Worm (Caenorhabditis elegans) whole organism, young adult: Measurements from ENCODE around the gene col-143.

Source experiments
- B0261.1 ChIP-seq: sonication (generic microtip); optimal IDR thresholded peaks from 2 replicates; lab custom pipeline; 2016; ENCODE audit warnings: mild to moderate bottlenecking, missing genetic modification characterization, moderate library complexity, missing compliant biosample characterization
- C06A6.2 ChIP-seq: fragments of 200-800 bp; sonication (Bioruptor generic); conservative IDR thresholded peaks from 2 replicates; pipeline ENCODE4 v1.3.6; 2022; ENCODE audit warnings: missing genetic modification characterization, missing compliant biosample characterization
- F10E7.11 ChIP-seq: sonication (generic microtip); optimal IDR thresholded peaks from 2 replicates; lab custom pipeline; 2017; ENCODE audit warnings: mild to moderate bottlenecking, missing genetic modification characterization, moderate library complexity, missing compliant biosample characterization
- F33H1.4 ChIP-seq: fragments of 200-800 bp; sonication (Bioruptor generic); IDR thresholded peaks from 2 replicates; pipeline ENCODE4 v1.3.6; 2022; ENCODE audit warnings: missing genetic modification reagents, missing genetic modification characterization, missing compliant biosample characterization
- F39B2.1 ChIP-seq: fragments of 200-800 bp; sonication (Bioruptor generic); IDR thresholded peaks from 2 replicates; pipeline ENCODE4 v1.3.6; 2022; ENCODE audit warnings: missing genetic modification reagents, missing genetic modification characterization, missing compliant biosample characterization
- F55B11.4 ChIP-seq: sonication (generic microtip); optimal IDR thresholded peaks from 2 replicates; lab custom pipeline; 2016; ENCODE audit warnings: missing compliant biosample characterization, missing genetic modification characterization, borderline replicate concordance; ENCODE audit not compliant: insufficient read depth
- F57A8.1 ChIP-seq: fragments of 200-800 bp; sonication (Bioruptor generic); optimal IDR thresholded peaks from 2 replicates; lab custom pipeline; 2018; ENCODE audit warnings: mild to moderate bottlenecking, missing genetic modification characterization, moderate library complexity, missing compliant biosample characterization
- F57C9.4 ChIP-seq: sonication (generic microtip); optimal IDR thresholded peaks from 2 replicates; lab custom pipeline; 2017; ENCODE audit warnings: mild to moderate bottlenecking, missing genetic modification characterization, missing compliant biosample characterization
- K11D2.4 ChIP-seq: fragments of 200-800 bp; sonication (Bioruptor generic); IDR thresholded peaks from 2 replicates; pipeline ENCODE4 v1.3.6; 2022; ENCODE audit warnings: missing genetic modification reagents, missing genetic modification characterization, missing compliant biosample characterization
- Y67H2A.10 ChIP-seq: fragments of 200-800 bp; sonication (Bioruptor generic); conservative IDR thresholded peaks from 2 replicates; pipeline ENCODE4 v1.3.6; 2022; ENCODE audit warnings: missing genetic modification reagents, missing genetic modification characterization, missing compliant biosample characterization
- ama-1 ChIP-seq, 3 experiments: fragments of 150-350 bp in 1 of 3; sonication (generic microtip) in 2 of 3; optimal IDR thresholded peaks; 2 replicates each; lab custom pipeline; 2014 to 2018; ENCODE audit warnings: missing biosample characterization in 2 of 3, missing genetic modification characterization in 2 of 3, missing genetic modification reagents in 2 of 3
- athp-1 ChIP-seq: sonication (generic microtip); optimal IDR thresholded peaks from 2 replicates; lab custom pipeline; 2017; ENCODE audit warnings: mild to moderate bottlenecking, missing genetic modification characterization, missing compliant biosample characterization
- attf-3 ChIP-seq: fragments of 200-800 bp; sonication (Bioruptor generic); conservative IDR thresholded peaks from 2 replicates; pipeline ENCODE4 v1.3.6; 2022; ENCODE audit warnings: missing genetic modification reagents, missing genetic modification characterization, missing compliant biosample characterization
- bed-1 ChIP-seq: fragments of 200-800 bp; sonication (Bioruptor generic); IDR thresholded peaks from 2 replicates; pipeline ENCODE4 v1.3.6; 2022; ENCODE audit warnings: missing genetic modification reagents, missing genetic modification characterization, missing compliant biosample characterization
- bed-2 ChIP-seq: fragments of 200-800 bp; sonication (Bioruptor generic); IDR thresholded peaks from 2 replicates; pipeline ENCODE4 v1.3.6; 2022; ENCODE audit warnings: missing genetic modification reagents, missing genetic modification characterization, missing compliant biosample characterization
- ceh-79 ChIP-seq: sonication (generic microtip); optimal IDR thresholded peaks from 2 replicates; lab custom pipeline; 2017; ENCODE audit warnings: mild to moderate bottlenecking, missing genetic modification characterization, missing compliant biosample characterization
- chd-7 ChIP-seq: sonication (generic microtip); optimal IDR thresholded peaks from 2 replicates; lab custom pipeline; 2016; ENCODE audit warnings: mild to moderate bottlenecking, missing genetic modification characterization, moderate library complexity, missing compliant biosample characterization
- egl-18 ChIP-seq: fragments of 200-800 bp; sonication (Bioruptor generic); IDR thresholded peaks from 2 replicates; pipeline ENCODE4 v1.3.6; 2022; ENCODE audit warnings: missing genetic modification reagents, missing genetic modification characterization, missing compliant biosample characterization
- egrh-3 ChIP-seq: fragments of 200-800 bp; sonication (Bioruptor generic); IDR thresholded peaks from 2 replicates; pipeline ENCODE4 v1.3.6; 2022; ENCODE audit warnings: missing genetic modification reagents, missing genetic modification characterization, missing compliant biosample characterization
- hlh-26 ChIP-seq: fragments of 200-800 bp; sonication (Bioruptor generic); conservative IDR thresholded peaks from 2 replicates; pipeline ENCODE4 v1.3.6; 2022; ENCODE audit warnings: missing genetic modification reagents, missing genetic modification characterization, missing compliant biosample characterization
- hrde-1 ChIP-seq: sonication (generic microtip); optimal IDR thresholded peaks from 2 replicates; lab custom pipeline; 2016; ENCODE audit warnings: missing genetic modification characterization, mild to moderate bottlenecking, missing compliant biosample characterization, moderate library complexity, missing genotype, missing genetic modification reagents, borderline replicate concordance
- lin-54 ChIP-seq: fragments of 200-800 bp; sonication (Bioruptor generic); optimal IDR thresholded peaks from 2 replicates; lab custom pipeline; 2018; ENCODE audit warnings: mild to moderate bottlenecking, missing genetic modification characterization, missing compliant biosample characterization
- lir-1 ChIP-seq: fragments of 200-800 bp; sonication (Bioruptor generic); conservative IDR thresholded peaks from 2 replicates; pipeline ENCODE4 v1.3.6; 2022; ENCODE audit warnings: missing genetic modification reagents, missing genetic modification characterization, missing compliant biosample characterization
- madf-3 ChIP-seq: fragments of 200-800 bp; sonication (Bioruptor generic); IDR thresholded peaks from 2 replicates; pipeline ENCODE4 v1.3.6; 2022; ENCODE audit warnings: missing genetic modification reagents, missing genetic modification characterization, missing compliant biosample characterization
- madf-8 ChIP-seq: fragments of 200-800 bp; sonication (Bioruptor generic); conservative IDR thresholded peaks from 2 replicates; pipeline ENCODE4 v1.3.6; 2022; ENCODE audit warnings: missing genetic modification reagents, missing genetic modification characterization, missing compliant biosample characterization
- mel-28 ChIP-seq: sonication (generic microtip); optimal IDR thresholded peaks from 2 replicates; lab custom pipeline; 2016; ENCODE audit warnings: borderline replicate concordance, mild to moderate bottlenecking, missing genetic modification characterization, missing compliant biosample characterization
- nfya-1 ChIP-seq: sonication (generic microtip); optimal IDR thresholded peaks from 2 replicates; lab custom pipeline; 2017; ENCODE audit warnings: antibody characterized with exemption, missing compliant biosample characterization, missing genetic modification characterization, borderline replicate concordance; ENCODE audit not compliant: insufficient read depth
- nfyb-1 ChIP-seq: fragments of 200-800 bp; sonication (Bioruptor generic); IDR thresholded peaks from 2 replicates; pipeline ENCODE4 v1.3.6; 2022; ENCODE audit warnings: missing genetic modification reagents, missing genetic modification characterization, missing compliant biosample characterization
- nhr-179 ChIP-seq: sonication (generic microtip); optimal IDR thresholded peaks from 2 replicates; lab custom pipeline; 2016; ENCODE audit warnings: mild to moderate bottlenecking, missing genetic modification characterization, missing compliant biosample characterization
- repo-1 ChIP-seq: sonication (generic microtip); optimal IDR thresholded peaks from 2 replicates; lab custom pipeline; 2017; ENCODE audit warnings: mild to moderate bottlenecking, missing genetic modification characterization, missing compliant biosample characterization
- sdz-38 ChIP-seq: sonication (generic microtip); optimal IDR thresholded peaks from 2 replicates; lab custom pipeline; 2016; ENCODE audit warnings: missing genotype, missing genetic modification characterization, missing compliant biosample characterization
- snpc-1.1 ChIP-seq: sonication (generic microtip); optimal IDR thresholded peaks from 2 replicates; lab custom pipeline; 2017; ENCODE audit warnings: missing genetic modification characterization, mild to moderate bottlenecking, missing compliant biosample characterization, antibody characterized with exemption, moderate library complexity, missing genotype, missing genetic modification reagents; ENCODE audit not compliant: insufficient read depth
- snpc-4 ChIP-seq, 5 experiments: fragments of 150-350 bp in 1 of 5; sonication (generic microtip) in 4 of 5; optimal IDR thresholded peaks; 2 replicates each; lab custom pipeline; 2014 to 2018; ENCODE audit warnings: missing genetic modification characterization in 5 of 5, missing biosample characterization in 3 of 5, antibody characterized with exemption in 2 of 5, mild to moderate bottlenecking in 2 of 5, missing compliant biosample characterization in 2 of 5, missing genotype in 2 of 5, moderate library complexity in 2 of 5, missing genetic modification reagents in 1 of 5
- zim-3 ChIP-seq: sonication (generic microtip); optimal IDR thresholded peaks from 2 replicates; lab custom pipeline; 2017; ENCODE audit warnings: mild to moderate bottlenecking, missing genetic modification characterization, moderate library complexity, missing compliant biosample characterization
- ztf-18 ChIP-seq: sonication (generic microtip); optimal IDR thresholded peaks from 2 replicates; lab custom pipeline; 2016; ENCODE audit warnings: missing genotype, mild to moderate bottlenecking, missing genetic modification characterization, missing compliant biosample characterization

The col-143 gene

ce11 chrV:6854711-6855110 is 19.3 kb downstream of the col-143 start, which contains the start of gene gpa-10:
gpa-10 (minus strand) TSS chrV:6854811.
- TF ChIP-seq bed-2 (GFP tag; lab: Robert Waterston, UW) (no peak), F57A8.1 (no peak), hrde-1 (no peak), F33H1.4 (GFP tag; lab: Robert Waterston, UW) (no peak), snpc-1.1 (tag; lab: Kevin White, UChicago) (no peak), F10E7.11 (tag; lab: Kevin White, UChicago) (no peak), athp-1 (no peak), ztf-18 (tag; lab: Kevin White, UChicago) (no peak), B0261.1 (no peak), madf-8 (GFP tag; lab: Robert Waterston, UW) (no peak), C06A6.2 (GFP tag; lab: Robert Waterston, UW) (no peak)

ce11 chrV:6870004-6870403 is 34.6 kb downstream of the col-143 start, which contains the start of gene frpr-18:
frpr-18 (plus strand) TSS chrV:6870304.
- TF ChIP-seq F33H1.4 (GFP tag; lab: Robert Waterston, UW) (no peak), nfya-1 (no peak), bed-1 (GFP tag; lab: Robert Waterston, UW) (no peak), egl-18 (no peak)
- TF ChIP-seq, all 124 proteins: peak for 0

- no peak for TF ChIP-seq hlh-26 (GFP tag; lab: Robert Waterston, UW)
- no peak for TF ChIP-seq lir-1
- TF ChIP-seq madf-3 (GFP tag; lab: Robert Waterston, UW): no peak
- no peak for TF ChIP-seq nhr-179 (tag; lab: Kevin White, UChicago)
- TF ChIP-seq chd-7 (tag; lab: Kevin White, UChicago): no peak
- TF ChIP-seq mel-28 (tag; lab: Kevin White, UChicago): no peak
- no peak for TF ChIP-seq repo-1
- no peak for TF ChIP-seq lin-54 (GFP tag; lab: Kevin White, UChicago)
- TF ChIP-seq egrh-3 (GFP tag; lab: Robert Waterston, UW): no peak
- TF ChIP-seq madf-8 (GFP tag; lab: Robert Waterston, UW): no peak
- TF ChIP-seq K11D2.4: no peak
- TF ChIP-seq ama-1 (optimal IDR thresholded peaks at IDR 0.05; lab: Kevin White, UChicago): no peak
- TF ChIP-seq ama-1 (GFP tag; optimal IDR thresholded peaks at IDR 0.05; lab: Kevin White, UChicago): no peak
- no peak for TF ChIP-seq nfyb-1 (GFP tag; lab: Robert Waterston, UW)
- TF ChIP-seq Y67H2A.10: no peak
- no peak for TF ChIP-seq ceh-79 (tag; lab: Kevin White, UChicago)
- TF ChIP-seq F39B2.1 (GFP tag; lab: Robert Waterston, UW): no peak
Observed at ce11 chrV:6874735-6875134, 39.3 kb downstream of the col-143 start.

- no peak for TF ChIP-seq F57C9.4 (tag; lab: Kevin White, UChicago)
- no peak for TF ChIP-seq F55B11.4 (tag; lab: Kevin White, UChicago)
- no peak for TF ChIP-seq attf-3 (GFP tag; lab: Robert Waterston, UW)
- no peak for TF ChIP-seq repo-1
- no peak for TF ChIP-seq sdz-38 (tag; lab: Kevin White, UChicago)
- no peak for TF ChIP-seq snpc-4 (GFP tag; optimal IDR thresholded peaks at IDR 0.05; lab: Kevin White, UChicago)
- TF ChIP-seq snpc-4 (tag; optimal IDR thresholded peaks at IDR 0.05; lab: Kevin White, UChicago): no peak
- TF ChIP-seq ama-1 (optimal IDR thresholded peaks at IDR 0.05; lab: Kevin White, UChicago): no peak
- TF ChIP-seq ama-1 (GFP tag; optimal IDR thresholded peaks at IDR 0.05; lab: Kevin White, UChicago): no peak
- no peak for TF ChIP-seq madf-3 (GFP tag; lab: Robert Waterston, UW)
- no peak for TF ChIP-seq zim-3 (tag; lab: Kevin White, UChicago)
- TF ChIP-seq, all 124 proteins: peak for 0
Observed at ce11 chrV:6875795-6876194, 40.4 kb downstream of the col-143 start.
